Fruit fly (Drosophila melanogaster) Kc167 (cell line): ENCODE measurements around the gene CG14408.

ENCODE experiments used
- Myc ChIP-seq: fragments of >200 bp; optimal IDR thresholded peaks from 2 replicates; lab custom pipeline; 2017; ENCODE audit warnings: missing external identifiers
- Sin3A ChIP-seq: fragments of >200 bp; optimal IDR thresholded peaks from 2 replicates; lab custom pipeline; 2018; ENCODE audit warnings: missing external identifiers
- h ChIP-seq: fragments of >200 bp; optimal IDR thresholded peaks from 3 replicates; lab custom pipeline; 2018; ENCODE audit warnings: missing external identifiers
- insv ChIP-seq: fragments of >200 bp; optimal IDR thresholded peaks from 3 replicates; lab custom pipeline; 2018; ENCODE audit warnings: missing external identifiers
- psq ChIP-seq: fragments of >200 bp; optimal IDR thresholded peaks from 2 replicates; lab custom pipeline; 2017; ENCODE audit warnings: missing external identifiers
- ttk ChIP-seq: sonication (Bioruptor generic); optimal IDR thresholded peaks from 2 replicates; lab custom pipeline; 2017; ENCODE audit warnings: missing external identifiers

DNA sequence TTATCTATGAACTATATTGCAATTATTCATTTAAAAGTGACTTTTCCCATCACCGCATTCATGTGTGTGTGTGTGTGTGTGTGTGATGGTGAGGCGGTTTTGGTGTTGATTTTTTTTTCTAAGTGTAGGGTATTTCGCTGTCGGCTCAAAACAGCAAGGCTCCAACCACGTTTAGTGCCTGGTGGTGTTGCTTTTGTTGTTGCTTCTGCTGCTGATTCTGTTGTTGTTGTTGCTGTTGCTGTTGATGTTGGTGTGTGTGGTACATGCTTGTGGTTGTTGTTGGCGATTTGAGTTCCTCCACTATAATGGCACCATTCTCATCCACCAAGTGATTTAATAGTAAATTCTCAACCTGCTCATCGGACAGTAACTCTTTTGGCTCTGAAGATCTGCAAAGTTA, 4.2 kb downstream of the CG14408 start:
- TF ChIP-seq Myc (lab: Kevin White, UChicago) (no peak), Sin3A (lab: Kevin White, UChicago) (no peak), psq (lab: Kevin White, UChicago) (no peak), h (no peak), ttk (lab: Kevin White, UChicago) (no peak), insv (lab: Kevin White, UChicago) (no peak)
